Fruit fly (Drosophila melanogaster) S2 (cell line): ENCODE results near the gene Ir67a.

Experiments
- CG8478 ChIP-seq: fragments of >200 bp; optimal IDR thresholded peaks from 2 replicates; lab custom pipeline; 2018
- CTCF ChIP-seq, 2 experiments: fragments of >200 bp; optimal IDR thresholded peaks; 2 replicates each; lab custom pipeline; 2018

- TF ChIP-seq CTCF (optimal IDR thresholded peaks at IDR 0.05; lab: Kevin White, UChicago) (no peak), CG8478 (lab: Kevin White, UChicago) (no peak)
Observed at dm6 chr3L:9513309-9513708, 30.5 kb downstream of the Ir67a start, which contains the start of gene CG33702.
